Worm (Caenorhabditis elegans) whole organism, L1 larva: ENCODE data around the gene mdt-1.2.

ENCODE experiments used
- C04F5.9 ChIP-seq: sonication (generic microtip); optimal IDR thresholded peaks from 2 replicates; lab custom pipeline; 2016; ENCODE audit warnings: missing genetic modification characterization, missing compliant biosample characterization
- C16A3.4 ChIP-seq: fragments of 150-350 bp; optimal IDR thresholded peaks from 2 replicates; lab custom pipeline; 2014; ENCODE audit warnings: missing biosample characterization, missing genetic modification characterization
- F16B12.6 ChIP-seq: fragments of 150-350 bp; optimal IDR thresholded peaks from 2 replicates; lab custom pipeline; 2014; ENCODE audit warnings: missing biosample characterization, missing genetic modification characterization
- aha-1 ChIP-seq: fragments of 150-350 bp; optimal IDR thresholded peaks from 2 replicates; lab custom pipeline; 2014; ENCODE audit warnings: missing biosample characterization, missing genetic modification characterization
- alr-1 ChIP-seq: fragments of 200-800 bp; sonication (Bioruptor generic); optimal IDR thresholded peaks from 2 replicates; lab custom pipeline; 2018; ENCODE audit warnings: borderline replicate concordance, mild to moderate bottlenecking, missing genetic modification characterization, missing compliant biosample characterization
- blmp-1 ChIP-seq: fragments of 150-350 bp; optimal IDR thresholded peaks from 2 replicates; lab custom pipeline; 2014; ENCODE audit warnings: missing biosample characterization, missing genetic modification characterization
- ceh-63 ChIP-seq: fragments of 200-800 bp; sonication (Bioruptor generic); optimal IDR thresholded peaks from 2 replicates; lab custom pipeline; 2018; ENCODE audit warnings: mild to moderate bottlenecking, missing genetic modification characterization, missing compliant biosample characterization
- ceh-8 ChIP-seq: fragments of 200-800 bp; sonication (Bioruptor generic); optimal IDR thresholded peaks from 2 replicates; lab custom pipeline; 2018; ENCODE audit warnings: mild to moderate bottlenecking, missing genetic modification characterization, moderate library complexity, missing compliant biosample characterization
- ceh-82 ChIP-seq, 3 experiments: fragments of 150-350 bp in 1 of 3; sonication (generic microtip) in 2 of 3; optimal IDR thresholded peaks; 2 replicates each; lab custom pipeline; 2014 to 2017; ENCODE audit warnings: missing biosample characterization in 3 of 3, missing genetic modification characterization in 3 of 3
- ceh-88 ChIP-seq: fragments of 200-800 bp; sonication (Bioruptor generic); IDR thresholded peaks from 2 replicates; pipeline ENCODE4 v1.3.6; 2022; ENCODE audit warnings: missing genetic modification characterization, missing compliant biosample characterization
- dsc-1 ChIP-seq: sonication (generic microtip); optimal IDR thresholded peaks from 2 replicates; lab custom pipeline; 2016; ENCODE audit warnings: mild to moderate bottlenecking, missing genetic modification characterization, missing compliant biosample characterization
- egl-13 ChIP-seq: sonication (generic microtip); optimal IDR thresholded peaks from 2 replicates; lab custom pipeline; 2016; ENCODE audit warnings: missing genotype, missing genetic modification reagents, missing genetic modification characterization, missing compliant biosample characterization
- egl-27 ChIP-seq, 2 experiments: fragments of 150-350 bp in 1 of 2; sonication (generic microtip); optimal IDR thresholded peaks; 3 replicates each; lab custom pipeline; 2017 to 2018; ENCODE audit warnings: missing biosample characterization in 2 of 2, missing genetic modification characterization in 2 of 2, missing genetic modification reagents in 2 of 2
- elt-2 ChIP-seq: sonication (generic microtip); optimal IDR thresholded peaks from 2 replicates; lab custom pipeline; 2016; ENCODE audit warnings: missing genetic modification characterization, mild to moderate bottlenecking, inconsistent platforms, missing compliant biosample characterization, missing genetic modification reagents
- elt-3 ChIP-seq, 6 experiments: fragments of 150-350 bp in 1 of 6; sonication (generic microtip); optimal IDR thresholded peaks; 2 replicates each; lab custom pipeline; 2017 to 2018; ENCODE audit warnings: missing biosample characterization in 6 of 6, missing genetic modification characterization in 6 of 6, inconsistent platforms in 1 of 6
- fkh-10 ChIP-seq: sonication (generic microtip); optimal IDR thresholded peaks from 2 replicates; lab custom pipeline; 2017; ENCODE audit warnings: missing biosample characterization, missing genetic modification reagents, missing genetic modification characterization
- fkh-8 ChIP-seq: sonication (generic microtip); optimal IDR thresholded peaks from 2 replicates; lab custom pipeline; 2016; ENCODE audit warnings: mild to moderate bottlenecking, missing genetic modification characterization, missing compliant biosample characterization
- fos-1 ChIP-seq: fragments of 150-350 bp; optimal IDR thresholded peaks from 2 replicates; lab custom pipeline; 2014; ENCODE audit warnings: missing biosample characterization, missing genetic modification characterization
- grh-1 ChIP-seq: fragments of 200-800 bp; sonication (Bioruptor generic); IDR thresholded peaks from 2 replicates; pipeline ENCODE4 v1.3.6; 2022; ENCODE audit warnings: missing genetic modification reagents, missing genetic modification characterization, missing compliant biosample characterization
- hlh-17 ChIP-seq: fragments of 200-800 bp; sonication (Bioruptor generic); optimal IDR thresholded peaks from 2 replicates; lab custom pipeline; 2018; ENCODE audit warnings: missing genetic modification characterization, mild to moderate bottlenecking, missing compliant biosample characterization, moderate library complexity, borderline replicate concordance
- isw-1 ChIP-seq: fragments of 200-800 bp; sonication (Bioruptor generic); IDR thresholded peaks from 2 replicates; pipeline ENCODE4 v1.3.6; 2022; ENCODE audit warnings: missing genetic modification characterization, missing compliant biosample characterization
- lin-13 ChIP-seq: fragments of 150-350 bp; optimal IDR thresholded peaks from 2 replicates; lab custom pipeline; 2014; ENCODE audit warnings: missing biosample characterization, missing genetic modification reagents, missing genetic modification characterization
- lin-14 ChIP-seq: fragments of 200-800 bp; sonication (Bioruptor generic); optimal IDR thresholded peaks from 2 replicates; lab custom pipeline; 2018; ENCODE audit warnings: mild to moderate bottlenecking, missing genetic modification characterization, moderate library complexity, missing compliant biosample characterization
- lin-35 ChIP-seq, 2 experiments: fragments of 150-350 bp; optimal IDR thresholded peaks; 2 replicates each; lab custom pipeline; 2014; ENCODE audit warnings: missing biosample characterization in 2 of 2, missing genetic modification characterization in 2 of 2, missing genetic modification reagents in 2 of 2
- lir-3 ChIP-seq: sonication (generic microtip); optimal IDR thresholded peaks from 2 replicates; lab custom pipeline; 2016; ENCODE audit warnings: mild to moderate bottlenecking, missing genetic modification characterization, moderate library complexity, missing compliant biosample characterization; ENCODE audit not compliant: poor library complexity
- lsy-2 ChIP-seq, 2 experiments: fragments of 150-350 bp; optimal IDR thresholded peaks; 2 replicates each; lab custom pipeline; 2014; ENCODE audit warnings: missing biosample characterization in 2 of 2, missing genetic modification characterization in 2 of 2
- mdl-1 ChIP-seq, 2 experiments: fragments of 150-350 bp; optimal IDR thresholded peaks; 2 replicates each; lab custom pipeline; 2014 to 2017; ENCODE audit warnings: missing biosample characterization in 2 of 2, missing genetic modification characterization in 2 of 2, inconsistent platforms in 1 of 2
- mep-1 ChIP-seq: fragments of 150-350 bp; optimal IDR thresholded peaks from 2 replicates; lab custom pipeline; 2014; ENCODE audit warnings: missing biosample characterization, missing genetic modification characterization
- nhr-19 ChIP-seq: fragments of 200-800 bp; sonication (Bioruptor generic); conservative IDR thresholded peaks from 2 replicates; pipeline ENCODE4 v1.3.6; 2022; ENCODE audit warnings: missing genetic modification characterization, missing compliant biosample characterization
- nhr-20 ChIP-seq: sonication (generic microtip); optimal IDR thresholded peaks from 2 replicates; lab custom pipeline; 2016; ENCODE audit warnings: mild to moderate bottlenecking, missing genetic modification characterization, missing compliant biosample characterization
- nhr-237 ChIP-seq: fragments of 150-350 bp; optimal IDR thresholded peaks from 2 replicates; lab custom pipeline; 2014; ENCODE audit warnings: missing biosample characterization, missing genetic modification characterization
- nhr-28 ChIP-seq: fragments of 150-350 bp; optimal IDR thresholded peaks from 2 replicates; lab custom pipeline; 2014; ENCODE audit warnings: missing biosample characterization, missing genetic modification characterization
- nhr-47 ChIP-seq: sonication (generic microtip); optimal IDR thresholded peaks from 2 replicates; lab custom pipeline; 2016; ENCODE audit warnings: mild to moderate bottlenecking, missing genetic modification characterization, moderate library complexity, missing compliant biosample characterization
- nhr-71 ChIP-seq: sonication (generic microtip); optimal IDR thresholded peaks from 2 replicates; lab custom pipeline; 2016; ENCODE audit warnings: mild to moderate bottlenecking, missing genetic modification characterization, moderate library complexity, missing compliant biosample characterization
- nhr-77 ChIP-seq: fragments of 150-350 bp; optimal IDR thresholded peaks from 2 replicates; lab custom pipeline; 2014; ENCODE audit warnings: missing biosample characterization, missing genetic modification characterization
- nhr-85 ChIP-seq: sonication (generic microtip); peaks from one replicate; lab custom pipeline; 2016; ENCODE audit warnings: missing genetic modification characterization, inconsistent platforms, missing compliant biosample characterization
- nhr-90 ChIP-seq: sonication (generic microtip); optimal IDR thresholded peaks from 2 replicates; lab custom pipeline; 2016; ENCODE audit warnings: mild to moderate bottlenecking, missing genetic modification characterization, missing compliant biosample characterization; ENCODE audit not compliant: poor library complexity
- rnt-1 ChIP-seq: sonication (generic microtip); optimal IDR thresholded peaks from 2 replicates; lab custom pipeline; 2016; ENCODE audit warnings: mild to moderate bottlenecking, missing genetic modification characterization, moderate library complexity, missing compliant biosample characterization
- skn-1 ChIP-seq: fragments of 150-350 bp; optimal IDR thresholded peaks from 2 replicates; lab custom pipeline; 2014; ENCODE audit warnings: missing biosample characterization, missing genetic modification characterization
- snpc-4 ChIP-seq: fragments of 150-350 bp; optimal IDR thresholded peaks from 2 replicates; lab custom pipeline; 2014; ENCODE audit warnings: missing biosample characterization, missing genetic modification characterization
- snu-23 ChIP-seq: sonication (generic microtip); optimal IDR thresholded peaks from 2 replicates; lab custom pipeline; 2016; ENCODE audit warnings: missing genetic modification characterization, missing compliant biosample characterization
- sup-37 ChIP-seq: fragments of 200-800 bp; sonication (Bioruptor generic); optimal IDR thresholded peaks from 2 replicates; lab custom pipeline; 2018; ENCODE audit warnings: mild to moderate bottlenecking, missing genetic modification characterization, missing compliant biosample characterization
- swsn-7 ChIP-seq: sonication (generic microtip); optimal IDR thresholded peaks from 2 replicates; lab custom pipeline; 2016; ENCODE audit warnings: missing genetic modification characterization, missing compliant biosample characterization
- tbx-2 ChIP-seq: sonication (generic microtip); optimal IDR thresholded peaks from 2 replicates; lab custom pipeline; 2016; ENCODE audit warnings: missing genetic modification characterization, missing compliant biosample characterization
- tlp-1 ChIP-seq: fragments of 150-350 bp; optimal IDR thresholded peaks from 2 replicates; lab custom pipeline; 2014; ENCODE audit warnings: missing biosample characterization, missing genetic modification characterization
- unc-130 ChIP-seq: fragments of 150-350 bp; optimal IDR thresholded peaks from 2 replicates; lab custom pipeline; 2017; ENCODE audit warnings: missing biosample characterization, missing genetic modification characterization, inconsistent platforms
- unc-86 ChIP-seq: sonication (generic microtip); optimal IDR thresholded peaks from 2 replicates; lab custom pipeline; 2016; ENCODE audit warnings: missing genetic modification characterization, missing compliant biosample characterization
- unc-98 ChIP-seq: fragments of 200-800 bp; sonication (Bioruptor generic); IDR thresholded peaks from 2 replicates; pipeline ENCODE4 v1.3.6; 2022; ENCODE audit warnings: missing genetic modification characterization, missing compliant biosample characterization
- xbp-1 ChIP-seq: sonication (generic microtip); optimal IDR thresholded peaks from 2 replicates; lab custom pipeline; 2016; ENCODE audit warnings: missing genetic modification characterization, missing compliant biosample characterization
- ztf-11 ChIP-seq, 2 experiments: sonication (generic microtip); optimal IDR thresholded peaks; 2 replicates each; lab custom pipeline; 2016 to 2017; ENCODE audit warnings: missing genetic modification characterization in 2 of 2, missing biosample characterization in 1 of 2, missing compliant biosample characterization in 1 of 2
- ztf-4 ChIP-seq: fragments of 150-350 bp; optimal IDR thresholded peaks from 2 replicates; lab custom pipeline; 2014; ENCODE audit warnings: missing biosample characterization, missing genetic modification characterization

Gene mdt-1.2

DNA sequence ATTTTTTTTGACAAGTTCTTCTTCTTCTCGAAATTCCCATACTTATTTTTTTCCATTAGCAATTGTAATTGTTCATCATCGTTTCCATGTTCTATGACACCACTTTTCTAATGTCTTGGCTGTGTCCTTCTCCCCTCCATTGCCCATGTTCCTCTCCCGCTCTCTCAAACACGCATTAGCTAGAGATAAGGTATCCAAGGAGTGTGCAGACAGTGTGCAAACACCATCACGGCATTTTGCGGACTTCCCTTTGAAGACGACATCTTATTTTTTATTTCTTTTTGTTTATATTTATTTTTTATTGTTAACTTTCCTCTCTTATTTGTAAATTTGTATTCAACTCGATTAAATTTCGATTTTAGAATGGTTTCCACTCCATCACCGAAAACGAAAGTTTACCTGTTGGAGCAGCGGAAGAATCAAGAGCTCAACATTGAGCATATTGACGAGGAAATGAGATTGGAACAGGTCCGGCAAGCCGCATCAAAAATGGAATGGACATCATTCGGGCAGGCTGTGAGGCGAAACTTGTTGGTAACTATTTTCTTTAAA, at the start of gene mdt-1.2:
TSS of gene mdt-1.2 (plus strand) at position 363 of the 552 bp plus-strand sequence.
- TF ChIP-seq mdl-1 (tag; optimal IDR thresholded peaks at IDR 0.05; lab: Kevin White, UChicago) (peak in 1 of 2 experiments; percentile 86), hlh-17 (GFP tag; lab: Kevin White, UChicago) (no peak), unc-130 (tag; lab: Kevin White, UChicago) (peak; percentile 93), alr-1 (tag; lab: Kevin White, UChicago) (no peak), aha-1 (tag; lab: Kevin White, UChicago) (no peak), snpc-4 (tag; lab: Kevin White, UChicago) (peak; percentile 79), unc-86 (peak; percentile 62), sup-37 (GFP tag; lab: Kevin White, UChicago) (no peak), C04F5.9 (tag; lab: Kevin White, UChicago) (peak; percentile 68), fos-1 (peak; percentile 33), nhr-77 (tag; lab: Kevin White, UChicago) (peak; percentile 47), fkh-10 (GFP tag; lab: Kevin White, UChicago) (no peak), nhr-90 (tag; lab: Kevin White, UChicago) (peak; percentile 76), swsn-7 (tag; lab: Kevin White, UChicago) (peak; percentile 84), unc-98 (GFP tag; lab: Robert Waterston, UW) (no peak), lin-13 (GFP tag; lab: Kevin White, UChicago) (peak; percentile 34), lin-14 (GFP tag; lab: Kevin White, UChicago) (peak; percentile 92), lir-3 (tag; lab: Kevin White, UChicago) (peak; percentile 48), lin-35 (GFP tag; optimal IDR thresholded peaks at IDR 0.05; lab: Kevin White, UChicago) (peak; percentile 46 to 77), elt-2 (peak; percentile 34), nhr-237 (no peak), skn-1 (tag; lab: Kevin White, UChicago) (peak; percentile 77), mep-1 (peak; percentile 95), F16B12.6 (tag; lab: Kevin White, UChicago) (peak; percentile 99), fkh-8 (peak; percentile 49), dsc-1 (tag; lab: Kevin White, UChicago) (peak; percentile 70), tlp-1 (tag; lab: Kevin White, UChicago) (no peak), elt-3 (tag; optimal IDR thresholded peaks at IDR 0.05; lab: Kevin White, UChicago) (peak in 2 of 6 experiments; percentile 49 to 59), nhr-19 (GFP tag; lab: Robert Waterston, UW) (peak; percentile 77), tbx-2 (peak; percentile 77), lsy-2 (tag; optimal IDR thresholded peaks at IDR 0.05; lab: Kevin White, UChicago) (peak; percentile 76 to 78), nhr-28 (tag; lab: Kevin White, UChicago) (no peak), egl-13 (tag; lab: Kevin White, UChicago) (peak; percentile 65), snu-23 (peak; percentile 88), C16A3.4 (tag; lab: Kevin White, UChicago) (peak; percentile 82), egl-27 (tag; optimal IDR thresholded peaks at IDR 0.05; lab: Kevin White, UChicago) (no peak), rnt-1 (tag; lab: Kevin White, UChicago) (peak; percentile 83), nhr-47 (tag; lab: Kevin White, UChicago) (peak; percentile 82), ceh-8 (GFP tag; lab: Kevin White, UChicago) (peak; percentile 24), nhr-85 (tag; lab: Kevin White, UChicago) (peak; percentile 73), grh-1 (GFP tag; lab: Robert Waterston, UW) (peak; percentile 39; the same call in 1 of the 2 replicates), ztf-11 (tag; optimal IDR thresholded peaks at IDR 0.05; lab: Kevin White, UChicago) (peak in 1 of 2 experiments; percentile 52), ceh-63 (no peak), nhr-71 (tag; lab: Kevin White, UChicago) (peak; percentile 87), xbp-1 (tag; lab: Kevin White, UChicago) (peak; percentile 68), ztf-4 (tag; lab: Kevin White, UChicago) (peak; percentile 44), blmp-1 (peak; percentile 71), ceh-88 (GFP tag; lab: Robert Waterston, UW) (no peak), nhr-20 (peak; percentile 86), ceh-82 (tag; optimal IDR thresholded peaks at IDR 0.05; lab: Kevin White, UChicago) (peak; percentile 68 to 81 (median 77)), isw-1 (GFP tag; lab: Robert Waterston, UW) (peak; percentile 49)
